Fruit fly (Drosophila melanogaster) whole organism, prepupa: ENCODE results near the gene Csl4.

Experiments
- Blimp-1 ChIP-seq: fragments of 200-800 bp; sonication (Bioruptor generic); optimal IDR thresholded peaks from 3 replicates; lab custom pipeline; 2017; ENCODE audit warnings: missing biosample characterization, missing genetic modification characterization, mild to moderate bottlenecking, moderate library complexity, missing genetic modification reagents
- CG10631 ChIP-seq: fragments of 200-800 bp; sonication (Bioruptor generic); optimal IDR thresholded peaks from 2 replicates; lab custom pipeline; 2016; ENCODE audit warnings: missing biosample characterization, missing genetic modification characterization
- CG10669 ChIP-seq: fragments of 200-800 bp; sonication (Bioruptor generic); optimal IDR thresholded peaks from 3 replicates; lab custom pipeline; 2018; ENCODE audit warnings: missing biosample characterization, mild to moderate bottlenecking, missing genetic modification characterization, moderate library complexity
- CG11294 ChIP-seq: fragments of 200-800 bp; sonication (Bioruptor generic); IDR thresholded peaks from 2 replicates; pipeline ENCODE4 v1.3.6; 2022; ENCODE audit warnings: missing biosample characterization, missing genetic modification characterization
- CG11762 ChIP-seq: fragments of 200-800 bp; sonication (Bioruptor generic); optimal IDR thresholded peaks from 3 replicates; lab custom pipeline; 2016; ENCODE audit warnings: missing biosample characterization, missing genetic modification characterization; ENCODE audit not compliant: insufficient read depth
- CG11902 ChIP-seq: fragments of 200-800 bp; sonication (Bioruptor generic); optimal IDR thresholded peaks from 3 replicates; lab custom pipeline; 2016; ENCODE audit warnings: missing biosample characterization, missing genetic modification characterization
- CG15336 ChIP-seq: fragments of 200-800 bp; sonication (Bioruptor generic); IDR thresholded peaks from 2 replicates; pipeline ENCODE4 v1.3.6; 2022; ENCODE audit warnings: missing biosample characterization, missing genetic modification characterization
- CG1621 ChIP-seq: fragments of 200-800 bp; sonication (Bioruptor generic); optimal IDR thresholded peaks from 3 replicates; lab custom pipeline; 2018; ENCODE audit warnings: missing biosample characterization, mild to moderate bottlenecking, missing genetic modification characterization
- CG3032 ChIP-seq: fragments of 200-800 bp; optimal IDR thresholded peaks from 2 replicates; lab custom pipeline; 2019; ENCODE audit warnings: missing biosample characterization, mild to moderate bottlenecking, missing genetic modification characterization, moderate library complexity
- CG31627 ChIP-seq: fragments of 200-800 bp; sonication (Bioruptor generic); optimal IDR thresholded peaks from 3 replicates; lab custom pipeline; 2016; ENCODE audit warnings: missing biosample characterization, missing genetic modification characterization
- CG32006 ChIP-seq: fragments of 200-800 bp; sonication (Bioruptor generic); optimal IDR thresholded peaks from 3 replicates; lab custom pipeline; 2017; ENCODE audit warnings: missing biosample characterization, mild to moderate bottlenecking, missing genetic modification characterization
- CG34406 ChIP-seq: fragments of 200-800 bp; sonication (Bioruptor generic); optimal IDR thresholded peaks from 3 replicates; lab custom pipeline; 2016; ENCODE audit warnings: missing biosample characterization, missing genetic modification characterization
- CG3919 ChIP-seq: fragments of 200-800 bp; sonication (Bioruptor generic); optimal IDR thresholded peaks from 3 replicates; lab custom pipeline; 2016; ENCODE audit warnings: missing biosample characterization, missing genetic modification characterization
- CG4318 ChIP-seq: fragments of 200-800 bp; sonication (Bioruptor generic); optimal IDR thresholded peaks from 3 replicates; lab custom pipeline; 2017; ENCODE audit warnings: missing biosample characterization, mild to moderate bottlenecking, missing genetic modification characterization
- CG6163 ChIP-seq: fragments of 200-800 bp; sonication (Bioruptor generic); IDR thresholded peaks from 3 replicates; pipeline ENCODE4 v1.3.6; 2022; ENCODE audit warnings: missing biosample characterization, missing genetic modification characterization
- CG6276 ChIP-seq: fragments of 200-800 bp; sonication (Bioruptor generic); optimal IDR thresholded peaks from 2 replicates; lab custom pipeline; 2017; ENCODE audit warnings: missing biosample characterization, mild to moderate bottlenecking, missing genetic modification characterization
- CG6792 ChIP-seq: fragments of 200-800 bp; sonication (Bioruptor generic); optimal IDR thresholded peaks from 3 replicates; lab custom pipeline; 2016; ENCODE audit warnings: missing biosample characterization, missing genetic modification characterization
- CG6808 ChIP-seq: fragments of 200-800 bp; sonication (Bioruptor generic); optimal IDR thresholded peaks from 3 replicates; lab custom pipeline; 2017; ENCODE audit warnings: missing biosample characterization, missing genetic modification characterization, mild to moderate bottlenecking, moderate library complexity, missing genetic modification reagents
- CG6854 ChIP-seq: fragments of 200-800 bp; sonication (Bioruptor generic); optimal IDR thresholded peaks from 2 replicates; lab custom pipeline; 2017; ENCODE audit warnings: missing biosample characterization, mild to moderate bottlenecking, missing genetic modification characterization
- CG7368 ChIP-seq: fragments of 200-800 bp; sonication (Bioruptor generic); optimal IDR thresholded peaks from 3 replicates; lab custom pipeline; 2016; ENCODE audit warnings: missing biosample characterization, missing genetic modification characterization
- CG8119 ChIP-seq: fragments of 200-800 bp; sonication (Bioruptor generic); IDR thresholded peaks from 3 replicates; pipeline ENCODE4 v1.3.6; 2022; ENCODE audit warnings: missing biosample characterization, missing genetic modification characterization
- CG8319 ChIP-seq: fragments of 200-800 bp; sonication (Bioruptor generic); optimal IDR thresholded peaks from 3 replicates; lab custom pipeline; 2016; ENCODE audit warnings: missing biosample characterization, missing genetic modification characterization
- CG8632 ChIP-seq: fragments of 200-800 bp; sonication (Bioruptor generic); optimal IDR thresholded peaks from 3 replicates; lab custom pipeline; 2016; ENCODE audit warnings: missing biosample characterization, missing genetic modification characterization
- CG9139 ChIP-seq: fragments of 200-800 bp; sonication (Bioruptor generic); optimal IDR thresholded peaks from 3 replicates; lab custom pipeline; 2017; ENCODE audit warnings: missing biosample characterization, mild to moderate bottlenecking, missing genetic modification characterization
- Eip75B ChIP-seq: fragments of 200-800 bp; sonication (Bioruptor generic); optimal IDR thresholded peaks from 3 replicates; lab custom pipeline; 2016; ENCODE audit warnings: missing biosample characterization, missing genetic modification characterization
- Eip78C ChIP-seq: fragments of 200-800 bp; sonication (Bioruptor generic); peaks from one replicate; lab custom pipeline; 2016; ENCODE audit warnings: missing biosample characterization, missing genetic modification characterization
- Eip93F ChIP-seq: fragments of 200-800 bp; sonication (Bioruptor generic); optimal IDR thresholded peaks from 2 replicates; lab custom pipeline; 2016; ENCODE audit warnings: missing biosample characterization, mild to moderate bottlenecking, missing genetic modification characterization
- Ets96B ChIP-seq: fragments of 200-800 bp; optimal IDR thresholded peaks from 2 replicates; lab custom pipeline; 2019; ENCODE audit warnings: missing biosample characterization, mild to moderate bottlenecking, missing genetic modification characterization, moderate library complexity
- Gug ChIP-seq: fragments of 200-800 bp; sonication (Bioruptor generic); IDR thresholded peaks from 2 replicates; pipeline ENCODE4 v1.3.6; 2022; ENCODE audit warnings: missing biosample characterization, missing genetic modification characterization
- Hr38 ChIP-seq: sonication (Bioruptor generic); optimal IDR thresholded peaks from 2 replicates; lab custom pipeline; 2016; ENCODE audit warnings: missing biosample characterization, missing genetic modification characterization
- Hr4 ChIP-seq: fragments of 200-800 bp; sonication (Bioruptor generic); optimal IDR thresholded peaks from 3 replicates; lab custom pipeline; 2016; ENCODE audit warnings: missing biosample characterization, missing genetic modification characterization
- Met ChIP-seq: fragments of 200-800 bp; sonication (Bioruptor generic); optimal IDR thresholded peaks from 3 replicates; lab custom pipeline; 2016; ENCODE audit warnings: missing biosample characterization, missing genetic modification characterization
- Sox102F ChIP-seq: fragments of 200-800 bp; sonication (Bioruptor generic); optimal IDR thresholded peaks from 2 replicates; lab custom pipeline; 2016; ENCODE audit warnings: missing biosample characterization, mild to moderate bottlenecking, missing genetic modification characterization
- Sox14 ChIP-seq: fragments of 200-800 bp; sonication (Bioruptor generic); optimal IDR thresholded peaks from 3 replicates; lab custom pipeline; 2016; ENCODE audit warnings: missing biosample characterization, missing genetic modification characterization
- Sox15 ChIP-seq: fragments of 200-800 bp; sonication (Bioruptor generic); optimal IDR thresholded peaks from 3 replicates; lab custom pipeline; 2016; ENCODE audit warnings: missing biosample characterization, missing genetic modification characterization
- achi ChIP-seq: fragments of 200-800 bp; sonication (Bioruptor generic); optimal IDR thresholded peaks from 3 replicates; lab custom pipeline; 2016; ENCODE audit warnings: missing biosample characterization, missing genetic modification characterization
- acj6 ChIP-seq: fragments of 200-800 bp; sonication (Bioruptor generic); optimal IDR thresholded peaks from 3 replicates; lab custom pipeline; 2016; ENCODE audit warnings: missing biosample characterization, missing genetic modification characterization
- cyc ChIP-seq: fragments of 200-800 bp; sonication (Bioruptor generic); optimal IDR thresholded peaks from 3 replicates; lab custom pipeline; 2016; ENCODE audit warnings: missing biosample characterization, missing genetic modification characterization
- dac ChIP-seq: fragments of 200-800 bp; sonication (Bioruptor generic); optimal IDR thresholded peaks from 2 replicates; lab custom pipeline; 2017; ENCODE audit warnings: missing biosample characterization, mild to moderate bottlenecking, missing genetic modification characterization
- dsx ChIP-seq: fragments of 200-800 bp; optimal IDR thresholded peaks from 3 replicates; lab custom pipeline; 2019; ENCODE audit warnings: missing biosample characterization, mild to moderate bottlenecking, missing genetic modification characterization, moderate library complexity; ENCODE audit not compliant: poor library complexity, severe bottlenecking
- eg ChIP-seq: fragments of 200-800 bp; sonication (Bioruptor generic); IDR thresholded peaks from 3 replicates; pipeline ENCODE4 v1.3.6; 2022; ENCODE audit warnings: missing biosample characterization, missing genetic modification characterization
- esn ChIP-seq: fragments of 200-800 bp; sonication (Bioruptor generic); optimal IDR thresholded peaks from 2 replicates; lab custom pipeline; 2016; ENCODE audit warnings: missing biosample characterization, mild to moderate bottlenecking, missing genetic modification characterization, moderate library complexity
- fd85E ChIP-seq: fragments of 200-800 bp; sonication (Bioruptor generic); optimal IDR thresholded peaks from 3 replicates; lab custom pipeline; 2016; ENCODE audit warnings: missing biosample characterization, missing genetic modification characterization
- lz ChIP-seq: fragments of 200-800 bp; sonication (Bioruptor generic); optimal IDR thresholded peaks from 3 replicates; lab custom pipeline; 2016; ENCODE audit warnings: missing biosample characterization, missing genetic modification characterization
- net ChIP-seq: fragments of 200-800 bp; sonication (Bioruptor generic); optimal IDR thresholded peaks from 3 replicates; lab custom pipeline; 2016; ENCODE audit warnings: missing biosample characterization, missing genetic modification characterization
- pdm3 ChIP-seq: fragments of 200-800 bp; sonication (Bioruptor generic); optimal IDR thresholded peaks from 3 replicates; lab custom pipeline; 2016; ENCODE audit warnings: missing biosample characterization, missing genetic modification characterization
- salr ChIP-seq, 2 experiments: fragments of 200-800 bp; sonication (Bioruptor generic); optimal IDR thresholded peaks; 3 replicates each; lab custom pipeline; 2016 to 2018; ENCODE audit warnings: missing biosample characterization in 2 of 2, missing genetic modification characterization in 2 of 2, mild to moderate bottlenecking in 1 of 2
- spab ChIP-seq: fragments of 200-800 bp; sonication (Bioruptor generic); optimal IDR thresholded peaks from 2 replicates; lab custom pipeline; 2017; ENCODE audit warnings: missing biosample characterization, mild to moderate bottlenecking, missing genetic modification characterization, missing genetic modification reagents
- ss ChIP-seq, 2 experiments: fragments of 200-800 bp; sonication (Bioruptor generic); optimal IDR thresholded peaks; 2 replicates in 1 of 2; 3 replicates in 1 of 2; lab custom pipeline; 2017 to 2018; ENCODE audit warnings: mild to moderate bottlenecking in 2 of 2, missing biosample characterization in 2 of 2, missing genetic modification characterization in 2 of 2, moderate library complexity in 1 of 2
- svp ChIP-seq: fragments of 200-800 bp; sonication (Bioruptor generic); peaks from one replicate; lab custom pipeline; 2016; ENCODE audit warnings: missing biosample characterization, missing genetic modification characterization
- topi ChIP-seq: fragments of 200-800 bp; sonication (Bioruptor generic); optimal IDR thresholded peaks from 3 replicates; lab custom pipeline; 2016; ENCODE audit warnings: missing biosample characterization, missing genetic modification characterization
- vri ChIP-seq: fragments of 200-800 bp; sonication (Bioruptor generic); optimal IDR thresholded peaks from 3 replicates; lab custom pipeline; 2016; ENCODE audit warnings: missing biosample characterization, mild to moderate bottlenecking, missing genetic modification characterization

The Csl4 gene

dm6 chr2L:11106562-11106962 is 16.8 kb downstream of the Csl4 start, which contains the start of gene Reps:
TSS of gene Reps (minus strand) at chr2L:11106645.
- peak; percentile 84 for TF ChIP-seq Hr38
- peak; percentile 94 for TF ChIP-seq CG9139 (GFP tag; lab: Kevin White, UChicago)
- TF ChIP-seq cyc: peak; percentile 99
- TF ChIP-seq CG10669 (GFP tag; lab: Kevin White, UChicago): peak; percentile 98
- peak; percentile 99 for TF ChIP-seq lz (GFP tag; lab: Kevin White, UChicago)
- peak; percentile 95 for TF ChIP-seq CG6276 (GFP tag; lab: Kevin White, UChicago)
- peak; percentile 98 for TF ChIP-seq CG3919 (GFP tag; lab: Kevin White, UChicago)
- TF ChIP-seq Sox15 (GFP tag; lab: Kevin White, UChicago): peak; percentile 98
- peak; percentile 99 for TF ChIP-seq acj6 (GFP tag; lab: Kevin White, UChicago)
- peak; percentile 96 for TF ChIP-seq CG6808 (GFP tag; lab: Kevin White, UChicago)
- peak; percentile 98 for TF ChIP-seq Met
- TF ChIP-seq salr (GFP tag; optimal IDR thresholded peaks at IDR 0.05; lab: Kevin White, UChicago): peak; percentile 94 to 96
- TF ChIP-seq Eip78C (GFP tag; lab: Kevin White, UChicago): peak; percentile 99
- TF ChIP-seq svp: peak; percentile 99
- TF ChIP-seq CG11294: peak; percentile 98
- peak; percentile 98 for TF ChIP-seq Hr4 (GFP tag; lab: Kevin White, UChicago)
- TF ChIP-seq Eip75B (GFP tag; lab: Kevin White, UChicago): peak; percentile 98
- TF ChIP-seq achi (GFP tag; lab: Kevin White, UChicago): peak; percentile 97
- peak; percentile 99 for TF ChIP-seq CG6163 (GFP tag; lab: Robert Waterston, UW)
- peak; percentile 96 for TF ChIP-seq net (GFP tag; lab: Kevin White, UChicago)
- TF ChIP-seq vri (GFP tag; lab: Kevin White, UChicago): peak; percentile 94
- TF ChIP-seq CG11762: peak; percentile 98
- TF ChIP-seq fd85E (GFP tag; lab: Kevin White, UChicago): peak; percentile 83
- peak; percentile 97 for TF ChIP-seq CG32006
- peak; percentile 99 for TF ChIP-seq CG31627 (GFP tag; lab: Kevin White, UChicago)
- peak; percentile 96 for TF ChIP-seq dsx (GFP tag; lab: Kevin White, UChicago)
- TF ChIP-seq CG34406: peak; percentile 97
- peak; percentile 98 for TF ChIP-seq CG11902
- peak; percentile 98 for TF ChIP-seq pdm3 (GFP tag; lab: Kevin White, UChicago)
- TF ChIP-seq Eip93F (GFP tag; lab: Kevin White, UChicago): peak; percentile 94
- peak; percentile 96 for TF ChIP-seq CG8319
- TF ChIP-seq eg (GFP tag; lab: Robert Waterston, UW): peak; percentile 99
- peak; percentile 98 for TF ChIP-seq Sox14
- TF ChIP-seq Blimp-1 (GFP tag; lab: Kevin White, UChicago): peak; percentile 90
- peak; percentile 98 for TF ChIP-seq esn (GFP tag; lab: Kevin White, UChicago)
- TF ChIP-seq Sox102F (GFP tag; lab: Kevin White, UChicago): peak; percentile 96
- TF ChIP-seq CG10631 (GFP tag; lab: Kevin White, UChicago): peak; percentile 99
- TF ChIP-seq dac (GFP tag; lab: Kevin White, UChicago): peak; percentile 95
- peak; percentile 97 for TF ChIP-seq CG6792 (GFP tag; lab: Kevin White, UChicago)
- peak; percentile 97 for TF ChIP-seq CG15336 (GFP tag; lab: Robert Waterston, UW)
- peak; percentile 96 for TF ChIP-seq CG8119 (GFP tag; lab: Robert Waterston, UW)
- TF ChIP-seq topi (GFP tag; lab: Kevin White, UChicago): peak; percentile 98
- peak; percentile 97 for TF ChIP-seq CG8632
- TF ChIP-seq ss (GFP tag; optimal IDR thresholded peaks at IDR 0.05; lab: Kevin White, UChicago): peak; percentile 96 to 97
- TF ChIP-seq Gug: peak; percentile 99
- peak; percentile 95 for TF ChIP-seq CG7368
- peak; percentile 98 for TF ChIP-seq Ets96B
- peak; percentile 97 for TF ChIP-seq CG1621 (tag; lab: Kevin White, UChicago)
- TF ChIP-seq CG6854 (GFP tag; lab: Kevin White, UChicago): peak; percentile 91
- peak; percentile 97 for TF ChIP-seq spab
- peak; percentile 96 for TF ChIP-seq CG4318
- peak; percentile 99 for TF ChIP-seq CG3032
